Worm (Caenorhabditis elegans) whole organism, young adult: Measurements from ENCODE around the gene snpc-1.3.

Experiments used
- B0261.1 ChIP-seq: sonication (generic microtip); optimal IDR thresholded peaks from 2 replicates; lab custom pipeline; 2016; ENCODE audit warnings: mild to moderate bottlenecking, missing genetic modification characterization, moderate library complexity, missing compliant biosample characterization
- B0336.3 ChIP-seq: fragments of 200-800 bp; sonication (Bioruptor generic); IDR thresholded peaks from 2 replicates; pipeline ENCODE4 v1.3.6; 2022; ENCODE audit warnings: missing genetic modification characterization, missing compliant biosample characterization
- C06A6.2 ChIP-seq: fragments of 200-800 bp; sonication (Bioruptor generic); conservative IDR thresholded peaks from 2 replicates; pipeline ENCODE4 v1.3.6; 2022; ENCODE audit warnings: missing genetic modification characterization, missing compliant biosample characterization
- D2030.7 ChIP-seq: fragments of 200-800 bp; sonication (Bioruptor generic); IDR thresholded peaks from 2 replicates; pipeline ENCODE4 v1.3.6; 2022; ENCODE audit warnings: missing genetic modification reagents, missing genetic modification characterization, missing compliant biosample characterization
- F33H1.4 ChIP-seq: fragments of 200-800 bp; sonication (Bioruptor generic); IDR thresholded peaks from 2 replicates; pipeline ENCODE4 v1.3.6; 2022; ENCODE audit warnings: missing genetic modification reagents, missing genetic modification characterization, missing compliant biosample characterization
- F49E8.2 ChIP-seq: sonication (generic microtip); optimal IDR thresholded peaks from 3 replicates; lab custom pipeline; 2017; ENCODE audit warnings: missing genetic modification characterization, mild to moderate bottlenecking, missing compliant biosample characterization, antibody characterized with exemption, moderate library complexity; ENCODE audit not compliant: insufficient read depth
- F52B5.7 ChIP-seq: sonication (generic microtip); optimal IDR thresholded peaks from 2 replicates; lab custom pipeline; 2016; ENCODE audit warnings: mild to moderate bottlenecking, missing genetic modification characterization, missing compliant biosample characterization
- F57A8.1 ChIP-seq: fragments of 200-800 bp; sonication (Bioruptor generic); optimal IDR thresholded peaks from 2 replicates; lab custom pipeline; 2018; ENCODE audit warnings: mild to moderate bottlenecking, missing genetic modification characterization, moderate library complexity, missing compliant biosample characterization
- F57C9.4 ChIP-seq: sonication (generic microtip); optimal IDR thresholded peaks from 2 replicates; lab custom pipeline; 2017; ENCODE audit warnings: mild to moderate bottlenecking, missing genetic modification characterization, missing compliant biosample characterization
- K11D2.4 ChIP-seq: fragments of 200-800 bp; sonication (Bioruptor generic); IDR thresholded peaks from 2 replicates; pipeline ENCODE4 v1.3.6; 2022; ENCODE audit warnings: missing genetic modification reagents, missing genetic modification characterization, missing compliant biosample characterization
- T07F8.4 ChIP-seq: sonication (generic microtip); optimal IDR thresholded peaks from 2 replicates; lab custom pipeline; 2016; ENCODE audit warnings: mild to moderate bottlenecking, missing genetic modification characterization, moderate library complexity, missing compliant biosample characterization
- Y56A3A.18 ChIP-seq: fragments of 200-800 bp; sonication (Bioruptor generic); IDR thresholded peaks from 2 replicates; pipeline ENCODE4 v1.3.6; 2022; ENCODE audit warnings: missing genetic modification reagents, missing genetic modification characterization, missing compliant biosample characterization
- Y79H2A.3 ChIP-seq: fragments of 200-800 bp; sonication (Bioruptor generic); conservative IDR thresholded peaks from 2 replicates; pipeline ENCODE4 v1.3.6; 2022; ENCODE audit warnings: missing genetic modification reagents, missing genetic modification characterization, missing compliant biosample characterization
- Y95B8A.8 ChIP-seq: fragments of 200-800 bp; sonication (Bioruptor generic); IDR thresholded peaks from 2 replicates; pipeline ENCODE4 v1.3.6; 2022; ENCODE audit warnings: missing genetic modification reagents, missing genetic modification characterization, missing compliant biosample characterization
- ZK185.1 ChIP-seq: sonication (generic microtip); optimal IDR thresholded peaks from 2 replicates; lab custom pipeline; 2016; ENCODE audit warnings: mild to moderate bottlenecking, missing genetic modification characterization, missing compliant biosample characterization; ENCODE audit not compliant: poor library complexity, severe bottlenecking
- aptf-3 ChIP-seq: fragments of 200-800 bp; sonication (Bioruptor generic); IDR thresholded peaks from 2 replicates; pipeline ENCODE4 v1.3.6; 2022; ENCODE audit warnings: missing genetic modification characterization, missing compliant biosample characterization
- bed-1 ChIP-seq: fragments of 200-800 bp; sonication (Bioruptor generic); IDR thresholded peaks from 2 replicates; pipeline ENCODE4 v1.3.6; 2022; ENCODE audit warnings: missing genetic modification reagents, missing genetic modification characterization, missing compliant biosample characterization
- ceh-27 ChIP-seq: fragments of 200-800 bp; sonication (Bioruptor generic); optimal IDR thresholded peaks from 2 replicates; lab custom pipeline; 2018; ENCODE audit warnings: mild to moderate bottlenecking, missing genetic modification characterization, moderate library complexity, missing compliant biosample characterization
- ceh-40 ChIP-seq: fragments of 200-800 bp; sonication (Bioruptor generic); IDR thresholded peaks from 2 replicates; pipeline ENCODE4 v1.3.6; 2022; ENCODE audit warnings: missing genetic modification characterization, missing compliant biosample characterization
- ceh-58 ChIP-seq: fragments of 200-800 bp; sonication (Bioruptor generic); IDR thresholded peaks from 2 replicates; pipeline ENCODE4 v1.3.6; 2022; ENCODE audit warnings: missing genetic modification characterization, missing compliant biosample characterization
- ceh-79 ChIP-seq: sonication (generic microtip); optimal IDR thresholded peaks from 2 replicates; lab custom pipeline; 2017; ENCODE audit warnings: mild to moderate bottlenecking, missing genetic modification characterization, missing compliant biosample characterization
- ceh-91 ChIP-seq: fragments of 200-800 bp; sonication (Bioruptor generic); IDR thresholded peaks from 2 replicates; pipeline ENCODE4 v1.3.6; 2022; ENCODE audit warnings: missing genetic modification reagents, missing genetic modification characterization, missing compliant biosample characterization
- die-1 ChIP-seq: sonication (generic microtip); optimal IDR thresholded peaks from 2 replicates; lab custom pipeline; 2016; ENCODE audit warnings: missing genotype, mild to moderate bottlenecking, missing genetic modification characterization, missing compliant biosample characterization
- dox-1 ChIP-seq: fragments of 200-800 bp; sonication (Bioruptor generic); IDR thresholded peaks from 2 replicates; pipeline ENCODE4 v1.3.6; 2022; ENCODE audit warnings: missing genetic modification reagents, missing genetic modification characterization, missing compliant biosample characterization
- egl-18 ChIP-seq: fragments of 200-800 bp; sonication (Bioruptor generic); IDR thresholded peaks from 2 replicates; pipeline ENCODE4 v1.3.6; 2022; ENCODE audit warnings: missing genetic modification reagents, missing genetic modification characterization, missing compliant biosample characterization
- egrh-3 ChIP-seq: fragments of 200-800 bp; sonication (Bioruptor generic); IDR thresholded peaks from 2 replicates; pipeline ENCODE4 v1.3.6; 2022; ENCODE audit warnings: missing genetic modification reagents, missing genetic modification characterization, missing compliant biosample characterization
- gei-17 ChIP-seq: fragments of 200-800 bp; sonication (Bioruptor generic); optimal IDR thresholded peaks from 2 replicates; lab custom pipeline; 2018; ENCODE audit warnings: mild to moderate bottlenecking, missing genetic modification characterization, missing compliant biosample characterization
- him-1 ChIP-seq: sonication (generic microtip); optimal IDR thresholded peaks from 2 replicates; lab custom pipeline; 2016; ENCODE audit warnings: missing genotype, missing genetic modification reagents, missing genetic modification characterization, missing compliant biosample characterization
- hrde-1 ChIP-seq: sonication (generic microtip); optimal IDR thresholded peaks from 2 replicates; lab custom pipeline; 2016; ENCODE audit warnings: missing genetic modification characterization, mild to moderate bottlenecking, missing compliant biosample characterization, moderate library complexity, missing genotype, missing genetic modification reagents, borderline replicate concordance
- lag-1 ChIP-seq: fragments of 200-800 bp; sonication (Bioruptor generic); IDR thresholded peaks from 2 replicates; pipeline ENCODE4 v1.3.6; 2022; ENCODE audit warnings: missing genetic modification reagents, missing genetic modification characterization, missing compliant biosample characterization
- lin-54 ChIP-seq: fragments of 200-800 bp; sonication (Bioruptor generic); optimal IDR thresholded peaks from 2 replicates; lab custom pipeline; 2018; ENCODE audit warnings: mild to moderate bottlenecking, missing genetic modification characterization, missing compliant biosample characterization
- lsl-1 ChIP-seq: fragments of 200-800 bp; sonication (Bioruptor generic); optimal IDR thresholded peaks from 2 replicates; lab custom pipeline; 2018; ENCODE audit warnings: mild to moderate bottlenecking, missing genetic modification characterization, moderate library complexity, missing compliant biosample characterization
- madf-8 ChIP-seq: fragments of 200-800 bp; sonication (Bioruptor generic); conservative IDR thresholded peaks from 2 replicates; pipeline ENCODE4 v1.3.6; 2022; ENCODE audit warnings: missing genetic modification reagents, missing genetic modification characterization, missing compliant biosample characterization
- mel-28 ChIP-seq: sonication (generic microtip); optimal IDR thresholded peaks from 2 replicates; lab custom pipeline; 2016; ENCODE audit warnings: borderline replicate concordance, mild to moderate bottlenecking, missing genetic modification characterization, missing compliant biosample characterization
- mes-4 ChIP-seq: sonication (generic microtip); optimal IDR thresholded peaks from 2 replicates; lab custom pipeline; 2016; ENCODE audit warnings: missing genotype, missing genetic modification characterization, missing compliant biosample characterization
- nfya-2 ChIP-seq: fragments of 200-800 bp; sonication (Bioruptor generic); IDR thresholded peaks from 2 replicates; pipeline ENCODE4 v1.3.6; 2022; ENCODE audit warnings: missing genetic modification reagents, missing genetic modification characterization, missing compliant biosample characterization
- nfyb-1 ChIP-seq: fragments of 200-800 bp; sonication (Bioruptor generic); IDR thresholded peaks from 2 replicates; pipeline ENCODE4 v1.3.6; 2022; ENCODE audit warnings: missing genetic modification reagents, missing genetic modification characterization, missing compliant biosample characterization
- nhr-179 ChIP-seq: sonication (generic microtip); optimal IDR thresholded peaks from 2 replicates; lab custom pipeline; 2016; ENCODE audit warnings: mild to moderate bottlenecking, missing genetic modification characterization, missing compliant biosample characterization
- nhr-27 ChIP-seq: fragments of 200-800 bp; sonication (Bioruptor generic); optimal IDR thresholded peaks from 2 replicates; lab custom pipeline; 2018; ENCODE audit warnings: mild to moderate bottlenecking, missing genetic modification characterization, moderate library complexity, missing compliant biosample characterization
- rcor-1 ChIP-seq: fragments of 200-800 bp; sonication (Bioruptor generic); IDR thresholded peaks from 2 replicates; pipeline ENCODE4 v1.3.6; 2022; ENCODE audit warnings: missing genetic modification reagents, missing genetic modification characterization, missing compliant biosample characterization
- rpc-1 ChIP-seq, 2 experiments: fragments of 150-350 bp in 1 of 2; sonication (generic microtip) in 1 of 2; optimal IDR thresholded peaks; 2 replicates each; lab custom pipeline; 2014 to 2018; ENCODE audit warnings: missing biosample characterization in 1 of 2, missing genetic modification characterization in 1 of 2, missing genetic modification reagents in 1 of 2, missing genotype in 1 of 2
- sea-2 ChIP-seq: fragments of 200-800 bp; sonication (Bioruptor generic); IDR thresholded peaks from 2 replicates; pipeline ENCODE4 v1.3.6; 2022; ENCODE audit warnings: missing genetic modification characterization, missing compliant biosample characterization
- snpc-1.3 ChIP-seq: sonication (generic microtip); optimal IDR thresholded peaks from 2 replicates; lab custom pipeline; 2017; ENCODE audit warnings: missing genetic modification characterization, mild to moderate bottlenecking, missing compliant biosample characterization, antibody characterized with exemption, moderate library complexity, missing genotype, missing genetic modification reagents; ENCODE audit not compliant: insufficient read depth
- snpc-3.4 ChIP-seq: sonication (generic microtip); optimal IDR thresholded peaks from 2 replicates; lab custom pipeline; 2017; ENCODE audit warnings: missing genetic modification characterization, mild to moderate bottlenecking, missing compliant biosample characterization, antibody characterized with exemption, moderate library complexity, missing genotype, missing genetic modification reagents
- zfh-2 ChIP-seq: fragments of 200-800 bp; sonication (Bioruptor generic); conservative IDR thresholded peaks from 2 replicates; pipeline ENCODE4 v1.3.6; 2022; ENCODE audit warnings: missing genetic modification reagents, missing genetic modification characterization, missing compliant biosample characterization
- zim-3 ChIP-seq: sonication (generic microtip); optimal IDR thresholded peaks from 2 replicates; lab custom pipeline; 2017; ENCODE audit warnings: mild to moderate bottlenecking, missing genetic modification characterization, moderate library complexity, missing compliant biosample characterization
- ztf-25 ChIP-seq: fragments of 200-800 bp; sonication (Bioruptor generic); IDR thresholded peaks from 2 replicates; pipeline ENCODE4 v1.3.6; 2022; ENCODE audit warnings: missing genetic modification reagents, missing genetic modification characterization, missing compliant biosample characterization
- ztf-3 ChIP-seq: fragments of 200-800 bp; sonication (Bioruptor generic); optimal IDR thresholded peaks from 2 replicates; lab custom pipeline; 2018; ENCODE audit warnings: mild to moderate bottlenecking, missing genetic modification characterization, missing compliant biosample characterization
- ztf-6 ChIP-seq: fragments of 200-800 bp; sonication (Bioruptor generic); IDR thresholded peaks from 2 replicates; pipeline ENCODE4 v1.3.6; 2022; ENCODE audit warnings: missing genetic modification reagents, missing genetic modification characterization, missing compliant biosample characterization

snpc-1.3 gene

DNA sequence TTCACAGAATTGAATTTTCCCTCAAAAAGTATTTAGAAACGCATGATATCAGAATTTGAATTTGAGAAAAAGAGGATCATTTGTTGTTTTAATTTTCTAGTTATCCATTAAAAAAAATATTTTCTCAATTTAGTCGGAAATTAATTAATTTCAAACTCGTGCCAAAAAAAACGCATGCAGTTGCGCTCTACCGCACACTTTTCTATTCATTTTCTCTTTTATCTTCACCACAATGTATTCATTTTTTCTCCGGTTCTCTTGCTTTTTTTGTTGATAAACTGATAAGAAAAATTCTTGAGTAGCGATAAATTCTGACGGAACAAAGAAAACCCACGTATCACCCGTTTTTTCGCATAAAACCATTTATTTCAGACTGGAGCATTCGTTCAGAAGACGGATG lies 5.9 kb downstream of the snpc-1.3 start, which contains the start of gene acl-6 (continued):
- TF ChIP-seq aptf-3 (GFP tag; lab: Robert Waterston, UW) (no peak), ceh-79 (tag; lab: Kevin White, UChicago) (no peak), nhr-179 (tag; lab: Kevin White, UChicago) (no peak), gei-17 (GFP tag; lab: Kevin White, UChicago) (no peak), snpc-1.3 (tag; lab: Kevin White, UChicago) (no peak), ztf-25 (no peak), madf-8 (no peak), Y56A3A.18 (GFP tag; lab: Robert Waterston, UW) (no peak), bed-1 (GFP tag; lab: Robert Waterston, UW) (no peak), F33H1.4 (GFP tag; lab: Robert Waterston, UW) (no peak), egl-18 (no peak), T07F8.4 (tag; lab: Kevin White, UChicago) (no peak), lin-54 (GFP tag; lab: Kevin White, UChicago) (peak; percentile 86), ceh-91 (GFP tag; lab: Robert Waterston, UW) (no peak), F57C9.4 (tag; lab: Kevin White, UChicago) (no peak), zfh-2 (GFP tag; lab: Robert Waterston, UW) (no peak), nhr-27 (tag; lab: Kevin White, UChicago) (no peak), F49E8.2 (tag; lab: Kevin White, UChicago) (no peak), ceh-27 (GFP tag; lab: Kevin White, UChicago) (no peak), F57A8.1 (GFP tag; lab: Kevin White, UChicago) (no peak), rpc-1 (optimal IDR thresholded peaks at IDR 0.05; lab: Kevin White, UChicago) (no peak), rpc-1 (tag; optimal IDR thresholded peaks at IDR 0.05; lab: Kevin White, UChicago) (no peak), B0261.1 (tag; lab: Kevin White, UChicago) (no peak), C06A6.2 (no peak), hrde-1 (no peak), snpc-3.4 (tag; lab: Kevin White, UChicago) (no peak), B0336.3 (no peak), nfyb-1 (GFP tag; lab: Robert Waterston, UW) (no peak), Y95B8A.8 (GFP tag; lab: Robert Waterston, UW) (no peak), ztf-6 (GFP tag; lab: Robert Waterston, UW) (no peak), K11D2.4 (no peak; the same call in 1 of the 2 replicates), lsl-1 (peak; percentile 11), rcor-1 (GFP tag; lab: Robert Waterston, UW) (no peak), lag-1 (no peak), egrh-3 (GFP tag; lab: Robert Waterston, UW) (no peak), sea-2 (GFP tag; lab: Robert Waterston, UW) (no peak), him-1 (tag; lab: Kevin White, UChicago) (no peak), D2030.7 (no peak), zim-3 (no peak), dox-1 (GFP tag; lab: Robert Waterston, UW) (peak; percentile 74), nfya-2 (GFP tag; lab: Robert Waterston, UW) (no peak), ztf-3 (GFP tag; lab: Kevin White, UChicago) (no peak), mes-4 (tag; lab: Kevin White, UChicago) (no peak), Y79H2A.3 (GFP tag; lab: Robert Waterston, UW) (no peak), ceh-58 (GFP tag; lab: Robert Waterston, UW) (no peak), ceh-40 (GFP tag; lab: Robert Waterston, UW) (no peak), ZK185.1 (tag; lab: Kevin White, UChicago) (no peak), F52B5.7 (tag; lab: Kevin White, UChicago) (no peak), mel-28 (tag; lab: Kevin White, UChicago) (no peak), die-1 (tag; lab: Kevin White, UChicago) (no peak)
